Worm (Caenorhabditis elegans) whole organism, L1 larva: ENCODE measurements around the gene alh-6.

ENCODE experiments used
- C04F5.9 ChIP-seq: sonication (generic microtip); optimal IDR thresholded peaks from 2 replicates; lab custom pipeline; 2016; ENCODE audit warnings: missing genetic modification characterization, missing compliant biosample characterization
- C34B4.2 ChIP-seq: sonication (generic microtip); optimal IDR thresholded peaks from 2 replicates; lab custom pipeline; 2017; ENCODE audit warnings: mild to moderate bottlenecking, missing genetic modification characterization, missing compliant biosample characterization
- aha-1 ChIP-seq: fragments of 150-350 bp; optimal IDR thresholded peaks from 2 replicates; lab custom pipeline; 2014; ENCODE audit warnings: missing biosample characterization, missing genetic modification characterization
- alr-1 ChIP-seq: fragments of 200-800 bp; sonication (Bioruptor generic); optimal IDR thresholded peaks from 2 replicates; lab custom pipeline; 2018; ENCODE audit warnings: borderline replicate concordance, mild to moderate bottlenecking, missing genetic modification characterization, missing compliant biosample characterization
- aly-2 ChIP-seq: fragments of 150-350 bp; optimal IDR thresholded peaks from 2 replicates; lab custom pipeline; 2014; ENCODE audit warnings: missing biosample characterization, missing genetic modification characterization
- ama-1 ChIP-seq: fragments of 150-350 bp; optimal IDR thresholded peaks from 2 replicates; lab custom pipeline; 2014
- blmp-1 ChIP-seq: fragments of 150-350 bp; optimal IDR thresholded peaks from 2 replicates; lab custom pipeline; 2014; ENCODE audit warnings: missing biosample characterization, missing genetic modification characterization
- ceh-88 ChIP-seq: fragments of 200-800 bp; sonication (Bioruptor generic); IDR thresholded peaks from 2 replicates; pipeline ENCODE4 v1.3.6; 2022; ENCODE audit warnings: missing genetic modification characterization, missing compliant biosample characterization
- dpl-1 ChIP-seq, 3 experiments: fragments of 150-350 bp in 2 of 3; sonication (generic microtip) in 1 of 3; optimal IDR thresholded peaks; 2 replicates each; lab custom pipeline; 2014 to 2017; ENCODE audit warnings: missing biosample characterization in 3 of 3, missing genetic modification characterization in 3 of 3, missing genetic modification reagents in 3 of 3
- dsc-1 ChIP-seq: sonication (generic microtip); optimal IDR thresholded peaks from 2 replicates; lab custom pipeline; 2016; ENCODE audit warnings: mild to moderate bottlenecking, missing genetic modification characterization, missing compliant biosample characterization
- efl-1 ChIP-seq, 4 experiments: fragments of 150-350 bp; optimal IDR thresholded peaks in 3 of 4; peaks in 1 of 4; 1 replicate in 1 of 4; 2 replicates in 3 of 4; lab custom pipeline; 2014; ENCODE audit warnings: missing biosample characterization in 2 of 4, missing genetic modification characterization in 2 of 4, missing genetic modification reagents in 2 of 4
- egl-13 ChIP-seq: sonication (generic microtip); optimal IDR thresholded peaks from 2 replicates; lab custom pipeline; 2016; ENCODE audit warnings: missing genotype, missing genetic modification reagents, missing genetic modification characterization, missing compliant biosample characterization
- elt-2 ChIP-seq: sonication (generic microtip); optimal IDR thresholded peaks from 2 replicates; lab custom pipeline; 2016; ENCODE audit warnings: missing genetic modification characterization, mild to moderate bottlenecking, inconsistent platforms, missing compliant biosample characterization, missing genetic modification reagents
- elt-3 ChIP-seq, 6 experiments: fragments of 150-350 bp in 1 of 6; sonication (generic microtip); optimal IDR thresholded peaks; 2 replicates each; lab custom pipeline; 2017 to 2018; ENCODE audit warnings: missing biosample characterization in 6 of 6, missing genetic modification characterization in 6 of 6, inconsistent platforms in 1 of 6
- ets-5 ChIP-seq: fragments of 200-800 bp; sonication (Bioruptor generic); IDR thresholded peaks from 2 replicates; pipeline ENCODE4 v1.3.6; 2022; ENCODE audit warnings: missing genetic modification characterization, missing compliant biosample characterization
- fkh-10 ChIP-seq: sonication (generic microtip); optimal IDR thresholded peaks from 2 replicates; lab custom pipeline; 2017; ENCODE audit warnings: missing biosample characterization, missing genetic modification reagents, missing genetic modification characterization
- fos-1 ChIP-seq: fragments of 150-350 bp; optimal IDR thresholded peaks from 2 replicates; lab custom pipeline; 2014; ENCODE audit warnings: missing biosample characterization, missing genetic modification characterization
- irx-1 ChIP-seq: sonication (generic microtip); optimal IDR thresholded peaks from 2 replicates; lab custom pipeline; 2016; ENCODE audit warnings: missing genetic modification characterization, missing compliant biosample characterization
- jun-1 ChIP-seq: fragments of 150-350 bp; optimal IDR thresholded peaks from 2 replicates; lab custom pipeline; 2014; ENCODE audit warnings: missing biosample characterization, missing genetic modification reagents, missing genetic modification characterization
- lin-13 ChIP-seq: fragments of 150-350 bp; optimal IDR thresholded peaks from 2 replicates; lab custom pipeline; 2014; ENCODE audit warnings: missing biosample characterization, missing genetic modification reagents, missing genetic modification characterization
- lin-14 ChIP-seq: fragments of 200-800 bp; sonication (Bioruptor generic); optimal IDR thresholded peaks from 2 replicates; lab custom pipeline; 2018; ENCODE audit warnings: mild to moderate bottlenecking, missing genetic modification characterization, moderate library complexity, missing compliant biosample characterization
- lin-35 ChIP-seq, 2 experiments: fragments of 150-350 bp; optimal IDR thresholded peaks; 2 replicates each; lab custom pipeline; 2014; ENCODE audit warnings: missing biosample characterization in 2 of 2, missing genetic modification characterization in 2 of 2, missing genetic modification reagents in 2 of 2
- lin-39 ChIP-seq: fragments of 150-350 bp; optimal IDR thresholded peaks from 2 replicates; lab custom pipeline; 2014; ENCODE audit warnings: missing biosample characterization, missing genetic modification reagents, missing genetic modification characterization
- mab-9 ChIP-seq: fragments of 200-800 bp; sonication (Bioruptor generic); IDR thresholded peaks from 2 replicates; pipeline ENCODE4 v1.3.6; 2022; ENCODE audit warnings: missing genetic modification reagents, missing genetic modification characterization, missing compliant biosample characterization
- mef-2 ChIP-seq: fragments of 150-350 bp; optimal IDR thresholded peaks from 2 replicates; lab custom pipeline; 2014; ENCODE audit warnings: missing biosample characterization, missing genetic modification characterization
- nhr-19 ChIP-seq: fragments of 200-800 bp; sonication (Bioruptor generic); conservative IDR thresholded peaks from 2 replicates; pipeline ENCODE4 v1.3.6; 2022; ENCODE audit warnings: missing genetic modification characterization, missing compliant biosample characterization
- nhr-20 ChIP-seq: sonication (generic microtip); optimal IDR thresholded peaks from 2 replicates; lab custom pipeline; 2016; ENCODE audit warnings: mild to moderate bottlenecking, missing genetic modification characterization, missing compliant biosample characterization
- nhr-237 ChIP-seq: fragments of 150-350 bp; optimal IDR thresholded peaks from 2 replicates; lab custom pipeline; 2014; ENCODE audit warnings: missing biosample characterization, missing genetic modification characterization
- nhr-28 ChIP-seq: fragments of 150-350 bp; optimal IDR thresholded peaks from 2 replicates; lab custom pipeline; 2014; ENCODE audit warnings: missing biosample characterization, missing genetic modification characterization
- nhr-71 ChIP-seq: sonication (generic microtip); optimal IDR thresholded peaks from 2 replicates; lab custom pipeline; 2016; ENCODE audit warnings: mild to moderate bottlenecking, missing genetic modification characterization, moderate library complexity, missing compliant biosample characterization
- nhr-76 ChIP-seq: sonication (generic microtip); optimal IDR thresholded peaks from 2 replicates; lab custom pipeline; 2017; ENCODE audit warnings: missing biosample characterization, missing genetic modification characterization
- nhr-84 ChIP-seq: sonication (generic microtip); optimal IDR thresholded peaks from 2 replicates; lab custom pipeline; 2017; ENCODE audit warnings: missing biosample characterization, missing genetic modification characterization
- nhr-85 ChIP-seq: sonication (generic microtip); peaks from one replicate; lab custom pipeline; 2016; ENCODE audit warnings: missing genetic modification characterization, inconsistent platforms, missing compliant biosample characterization
- pax-3 ChIP-seq: fragments of 200-800 bp; sonication (Bioruptor generic); optimal IDR thresholded peaks from 2 replicates; lab custom pipeline; 2018; ENCODE audit warnings: mild to moderate bottlenecking, missing genetic modification characterization, moderate library complexity, missing compliant biosample characterization
- pqm-1 ChIP-seq: sonication (generic microtip); optimal IDR thresholded peaks from 3 replicates; lab custom pipeline; 2017; ENCODE audit warnings: missing biosample characterization, missing genetic modification characterization
- skn-1 ChIP-seq: fragments of 150-350 bp; optimal IDR thresholded peaks from 2 replicates; lab custom pipeline; 2014; ENCODE audit warnings: missing biosample characterization, missing genetic modification characterization
- snu-23 ChIP-seq: sonication (generic microtip); optimal IDR thresholded peaks from 2 replicates; lab custom pipeline; 2016; ENCODE audit warnings: missing genetic modification characterization, missing compliant biosample characterization
- sox-4 ChIP-seq: sonication (generic microtip); optimal IDR thresholded peaks from 2 replicates; lab custom pipeline; 2016; ENCODE audit warnings: missing genetic modification characterization, missing compliant biosample characterization
- sup-37 ChIP-seq: fragments of 200-800 bp; sonication (Bioruptor generic); optimal IDR thresholded peaks from 2 replicates; lab custom pipeline; 2018; ENCODE audit warnings: mild to moderate bottlenecking, missing genetic modification characterization, missing compliant biosample characterization
- swsn-7 ChIP-seq: sonication (generic microtip); optimal IDR thresholded peaks from 2 replicates; lab custom pipeline; 2016; ENCODE audit warnings: missing genetic modification characterization, missing compliant biosample characterization
- tbx-2 ChIP-seq: sonication (generic microtip); optimal IDR thresholded peaks from 2 replicates; lab custom pipeline; 2016; ENCODE audit warnings: missing genetic modification characterization, missing compliant biosample characterization
- tlp-1 ChIP-seq: fragments of 150-350 bp; optimal IDR thresholded peaks from 2 replicates; lab custom pipeline; 2014; ENCODE audit warnings: missing biosample characterization, missing genetic modification characterization
- unc-130 ChIP-seq: fragments of 150-350 bp; optimal IDR thresholded peaks from 2 replicates; lab custom pipeline; 2017; ENCODE audit warnings: missing biosample characterization, missing genetic modification characterization, inconsistent platforms
- unc-30 ChIP-seq: sonication (generic microtip); optimal IDR thresholded peaks from 2 replicates; lab custom pipeline; 2017; ENCODE audit warnings: missing biosample characterization, missing genetic modification characterization
- unc-62 ChIP-seq: fragments of 150-350 bp; optimal IDR thresholded peaks from 2 replicates; lab custom pipeline; 2014; ENCODE audit warnings: missing biosample characterization, missing genetic modification reagents, missing genetic modification characterization
- unc-86 ChIP-seq: sonication (generic microtip); optimal IDR thresholded peaks from 2 replicates; lab custom pipeline; 2016; ENCODE audit warnings: missing genetic modification characterization, missing compliant biosample characterization
- unc-98 ChIP-seq: fragments of 200-800 bp; sonication (Bioruptor generic); IDR thresholded peaks from 2 replicates; pipeline ENCODE4 v1.3.6; 2022; ENCODE audit warnings: missing genetic modification characterization, missing compliant biosample characterization
- xbp-1 ChIP-seq: sonication (generic microtip); optimal IDR thresholded peaks from 2 replicates; lab custom pipeline; 2016; ENCODE audit warnings: missing genetic modification characterization, missing compliant biosample characterization
- ztf-11 ChIP-seq, 2 experiments: sonication (generic microtip); optimal IDR thresholded peaks; 2 replicates each; lab custom pipeline; 2016 to 2017; ENCODE audit warnings: missing genetic modification characterization in 2 of 2, missing biosample characterization in 1 of 2, missing compliant biosample characterization in 1 of 2

Gene alh-6

DNA sequence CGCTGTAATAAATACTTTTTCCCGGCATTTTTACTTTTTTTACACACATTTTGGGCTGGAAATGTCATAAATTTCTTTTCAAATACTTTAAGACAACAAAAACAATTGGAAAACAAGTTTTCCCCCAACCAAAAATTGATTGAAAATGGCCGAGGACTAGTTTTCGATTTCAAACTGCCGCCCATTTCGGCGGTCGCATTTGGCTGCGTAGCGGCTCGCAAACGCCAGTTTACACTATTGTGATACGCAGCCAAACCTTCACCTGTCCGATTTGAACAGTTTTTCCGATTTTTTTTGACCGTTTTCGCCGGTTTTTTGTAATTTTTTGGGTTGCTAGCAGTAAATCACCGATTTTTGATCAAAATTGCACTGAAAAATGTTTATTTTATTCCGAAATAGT lies 10.5 kb upstream of the alh-6 start (continued):
- TF ChIP-seq aha-1 = peak; percentile 80
- TF ChIP-seq dpl-1 (GFP tag; optimal IDR thresholded peaks at IDR 0.05; lab: Kevin White, UChicago) = peak; percentile 98 to 99 (median 99)
- peak; percentile 84 for TF ChIP-seq nhr-237 (tag; lab: Kevin White, UChicago)
- peak; percentile 96 for TF ChIP-seq nhr-20 (tag; lab: Kevin White, UChicago)
- peak; percentile 94 for TF ChIP-seq tbx-2
- peak; percentile 96 for TF ChIP-seq swsn-7 (tag; lab: Kevin White, UChicago)
- peak; percentile 98 for TF ChIP-seq nhr-71
- TF ChIP-seq mab-9 (GFP tag; lab: Robert Waterston, UW) = peak; percentile 90
- TF ChIP-seq fos-1 (tag; lab: Kevin White, UChicago) = peak; percentile 89
- TF ChIP-seq C04F5.9 = peak; percentile 84
- no peak for TF ChIP-seq nhr-28
- TF ChIP-seq unc-30 (tag; lab: Kevin White, UChicago) = no peak
- no peak for TF ChIP-seq ets-5
- peak; percentile 72 for TF ChIP-seq ama-1 (lab: Kevin White, UChicago)
- peak; percentile 91 for TF ChIP-seq unc-130 (tag; lab: Kevin White, UChicago)
- peak; percentile 88 for TF ChIP-seq irx-1
- peak; percentile 92 for TF ChIP-seq skn-1 (tag; lab: Kevin White, UChicago)
- peak; percentile 92 for TF ChIP-seq pax-3 (tag; lab: Kevin White, UChicago)
- peak; percentile 23 to 90 for TF ChIP-seq ztf-11 (tag; optimal IDR thresholded peaks at IDR 0.05; lab: Kevin White, UChicago)
- no peak for TF ChIP-seq nhr-76 (tag; lab: Kevin White, UChicago)
- TF ChIP-seq elt-2 = peak; percentile 91
- TF ChIP-seq unc-62 = no peak
- TF ChIP-seq nhr-84 (tag; lab: Kevin White, UChicago) = peak; percentile 72
- peak; percentile 82 for TF ChIP-seq egl-13 (tag; lab: Kevin White, UChicago)
- TF ChIP-seq lin-35 (GFP tag; optimal IDR thresholded peaks at IDR 0.05; lab: Kevin White, UChicago) = peak; percentile 99
- no peak for TF ChIP-seq alr-1 (tag; lab: Kevin White, UChicago)
- TF ChIP-seq sox-4 = peak; percentile 75
- peak; percentile 68 for TF ChIP-seq mef-2 (tag; lab: Kevin White, UChicago)
- TF ChIP-seq sup-37 (GFP tag; lab: Kevin White, UChicago) = peak; percentile 86
- peak; percentile 88 for TF ChIP-seq blmp-1 (tag; lab: Kevin White, UChicago)
- TF ChIP-seq unc-86 (tag; lab: Kevin White, UChicago) = peak; percentile 93
- peak; percentile 97 for TF ChIP-seq snu-23
- peak; percentile 84 for TF ChIP-seq aly-2 (tag; lab: Kevin White, UChicago)
- TF ChIP-seq lin-14 (GFP tag; lab: Kevin White, UChicago) = peak; percentile 96
- peak; percentile 70; the same call in 1 of the 2 replicates for TF ChIP-seq unc-98 (GFP tag; lab: Robert Waterston, UW)
- no peak for TF ChIP-seq tlp-1 (tag; lab: Kevin White, UChicago)
- peak; percentile 98 for TF ChIP-seq lin-13 (GFP tag; lab: Kevin White, UChicago)
- peak; percentile 96 to 99 for TF ChIP-seq efl-1 (optimal IDR thresholded peaks at IDR 0.05; lab: Kevin White, UChicago)
- TF ChIP-seq efl-1 (GFP tag; optimal IDR thresholded peaks at IDR 0.05 in 1 of 2; lab: Kevin White, UChicago) = peak; percentile 99 to 100
- peak; percentile 68 for TF ChIP-seq pqm-1 (tag; lab: Kevin White, UChicago)
- TF ChIP-seq dsc-1 = peak; percentile 95
- peak; percentile 87 to 96 (median 96) for TF ChIP-seq elt-3 (tag; optimal IDR thresholded peaks at IDR 0.05; lab: Kevin White, UChicago)
- TF ChIP-seq nhr-85 = peak; percentile 97
- peak; percentile 96 for TF ChIP-seq xbp-1
- peak; percentile 44 for TF ChIP-seq C34B4.2 (tag; lab: Kevin White, UChicago)
- TF ChIP-seq lin-39 (tag; lab: Kevin White, UChicago) = peak; percentile 85
- peak; percentile 93 for TF ChIP-seq jun-1
- TF ChIP-seq ceh-88 = peak; percentile 84
- TF ChIP-seq fkh-10 (GFP tag; lab: Kevin White, UChicago) = peak; percentile 84
- peak; percentile 96 for TF ChIP-seq nhr-19 (GFP tag; lab: Robert Waterston, UW)
